Worm (Caenorhabditis elegans) whole organism, late embryonic: ENCODE results near the gene ZK1193.2.
A peak's percentile ranks its signal among the peaks of the same experiment; 100 is the strongest.
"Not testable (repeated sequence)": the region's sequence is repeated elsewhere in the genome, so short reads cannot be mapped to it uniquely, and the experiment has no call there.

Experiments used
- C08G9.2 ChIP-seq: sonication (generic microtip); optimal IDR thresholded peaks from 2 replicates; lab custom pipeline; 2016; ENCODE audit warnings: mild to moderate bottlenecking, missing genetic modification characterization, moderate library complexity, missing compliant biosample characterization
- C38D4.7 ChIP-seq: fragments of 200-800 bp; sonication (Bioruptor generic); optimal IDR thresholded peaks from 2 replicates; lab custom pipeline; 2018; ENCODE audit warnings: mild to moderate bottlenecking, missing genetic modification characterization, moderate library complexity, missing compliant biosample characterization
- F13H6.1 ChIP-seq: sonication (generic microtip); optimal IDR thresholded peaks from 2 replicates; lab custom pipeline; 2016; ENCODE audit warnings: missing genetic modification characterization, missing compliant biosample characterization
- K02D7.2 ChIP-seq: sonication (generic microtip); optimal IDR thresholded peaks from 2 replicates; lab custom pipeline; 2017; ENCODE audit warnings: mild to moderate bottlenecking, missing genetic modification characterization, missing compliant biosample characterization
- ama-1 ChIP-seq: fragments of 150-350 bp; optimal IDR thresholded peaks from 2 replicates; lab custom pipeline; 2014
- ceh-19 ChIP-seq: fragments of 200-800 bp; sonication (Bioruptor generic); optimal IDR thresholded peaks from 2 replicates; lab custom pipeline; 2018; ENCODE audit warnings: mild to moderate bottlenecking, missing genetic modification characterization, missing compliant biosample characterization
- ceh-31 ChIP-seq: sonication (generic microtip); optimal IDR thresholded peaks from 2 replicates; lab custom pipeline; 2016; ENCODE audit warnings: missing genetic modification characterization, missing compliant biosample characterization
- ceh-45 ChIP-seq: fragments of 200-800 bp; sonication (Bioruptor generic); IDR thresholded peaks from 2 replicates; pipeline ENCODE4 v1.3.6; 2022; ENCODE audit warnings: missing genetic modification reagents, missing genetic modification characterization, missing compliant biosample characterization
- ceh-6 ChIP-seq: fragments of 200-800 bp; sonication (Bioruptor generic); optimal IDR thresholded peaks from 2 replicates; lab custom pipeline; 2018; ENCODE audit warnings: mild to moderate bottlenecking, missing genetic modification characterization, missing compliant biosample characterization
- ceh-9 ChIP-seq: sonication (generic microtip); optimal IDR thresholded peaks from 2 replicates; lab custom pipeline; 2016; ENCODE audit warnings: mild to moderate bottlenecking, missing genetic modification characterization, inconsistent platforms, missing compliant biosample characterization
- elt-2 ChIP-seq: sonication (generic microtip); optimal IDR thresholded peaks from 2 replicates; lab custom pipeline; 2016; ENCODE audit warnings: missing genetic modification reagents, missing genetic modification characterization, missing compliant biosample characterization
- eyg-1 ChIP-seq: sonication (generic microtip); optimal IDR thresholded peaks from 2 replicates; lab custom pipeline; 2016; ENCODE audit warnings: missing genotype, missing genetic modification characterization, missing compliant biosample characterization
- fkh-10 ChIP-seq: fragments of 150-350 bp; optimal IDR thresholded peaks from 2 replicates; lab custom pipeline; 2014; ENCODE audit warnings: missing biosample characterization, missing genetic modification reagents, missing genetic modification characterization
- fkh-6 ChIP-seq: sonication (generic microtip); optimal IDR thresholded peaks from 2 replicates; lab custom pipeline; 2016; ENCODE audit warnings: missing genetic modification characterization, missing compliant biosample characterization
- hlh-15 ChIP-seq: sonication (generic microtip); optimal IDR thresholded peaks from 2 replicates; lab custom pipeline; 2016; ENCODE audit warnings: missing genetic modification characterization, missing compliant biosample characterization
- hlh-6 ChIP-seq: sonication (generic microtip); optimal IDR thresholded peaks from 2 replicates; lab custom pipeline; 2016; ENCODE audit warnings: missing genotype, missing genetic modification characterization, missing compliant biosample characterization
- hlh-8 ChIP-seq: sonication (generic microtip); optimal IDR thresholded peaks from 2 replicates; lab custom pipeline; 2016; ENCODE audit warnings: missing genotype, missing genetic modification characterization, missing compliant biosample characterization
- lim-6 ChIP-seq: sonication (generic microtip); optimal IDR thresholded peaks from 2 replicates; lab custom pipeline; 2016; ENCODE audit warnings: missing genetic modification characterization, missing compliant biosample characterization
- lin-11 ChIP-seq: fragments of 200-800 bp; sonication (Bioruptor generic); optimal IDR thresholded peaks from 2 replicates; lab custom pipeline; 2018; ENCODE audit warnings: mild to moderate bottlenecking, missing genetic modification characterization, missing compliant biosample characterization
- mec-3 ChIP-seq: sonication (generic microtip); optimal IDR thresholded peaks from 2 replicates; lab custom pipeline; 2016; ENCODE audit warnings: borderline replicate concordance, missing genetic modification characterization, missing compliant biosample characterization
- nhr-11 ChIP-seq: fragments of 150-350 bp; optimal IDR thresholded peaks from 2 replicates; lab custom pipeline; 2014; ENCODE audit warnings: missing biosample characterization, missing genetic modification characterization
- npax-4 ChIP-seq: sonication (generic microtip); optimal IDR thresholded peaks from 2 replicates; lab custom pipeline; 2016; ENCODE audit warnings: missing genetic modification characterization, missing compliant biosample characterization
- odd-2 ChIP-seq: sonication (generic microtip); optimal IDR thresholded peaks from 2 replicates; lab custom pipeline; 2017; ENCODE audit warnings: antibody characterized with exemption, mild to moderate bottlenecking, missing genetic modification characterization, missing compliant biosample characterization
- pha-2 ChIP-seq: sonication (generic microtip); optimal IDR thresholded peaks from 2 replicates; lab custom pipeline; 2017; ENCODE audit warnings: mild to moderate bottlenecking, missing genetic modification characterization, missing compliant biosample characterization
- pha-4 ChIP-seq: fragments of 150-350 bp; optimal IDR thresholded peaks from 2 replicates; lab custom pipeline; 2018; ENCODE audit warnings: missing biosample characterization, missing genetic modification reagents, missing genetic modification characterization
- ref-2 ChIP-seq: sonication (generic microtip); optimal IDR thresholded peaks from 2 replicates; lab custom pipeline; 2016; ENCODE audit warnings: missing genetic modification characterization, missing compliant biosample characterization
- rnt-1 ChIP-seq: sonication (generic microtip); optimal IDR thresholded peaks from 2 replicates; lab custom pipeline; 2016; ENCODE audit warnings: missing genetic modification characterization, missing compliant biosample characterization
- tbx-2 ChIP-seq: sonication (generic microtip); optimal IDR thresholded peaks from 2 replicates; lab custom pipeline; 2016; ENCODE audit warnings: missing genetic modification characterization, missing compliant biosample characterization
- ttx-3 ChIP-seq: sonication (generic microtip); optimal IDR thresholded peaks from 2 replicates; lab custom pipeline; 2016; ENCODE audit warnings: missing genetic modification reagents, missing genetic modification characterization, missing compliant biosample characterization
- unc-3 ChIP-seq, 2 experiments: fragments of 200-800 bp in 1 of 2; sonication (Bioruptor generic) in 1 of 2; sonication (generic microtip) in 1 of 2; conservative IDR thresholded peaks in 1 of 2; optimal IDR thresholded peaks in 1 of 2; 2 replicates each; pipeline versions ENCODE4 v1.3.6 to Lab custom; 2016 to 2022; ENCODE audit warnings: missing compliant biosample characterization in 2 of 2, missing genetic modification characterization in 2 of 2, missing genetic modification reagents in 1 of 2
- unc-42 ChIP-seq: sonication (generic microtip); optimal IDR thresholded peaks from 2 replicates; lab custom pipeline; 2016; ENCODE audit warnings: missing genotype, missing genetic modification characterization, missing compliant biosample characterization
- ztf-16 ChIP-seq: sonication (generic microtip); optimal IDR thresholded peaks from 2 replicates; lab custom pipeline; 2017; ENCODE audit warnings: missing genetic modification characterization, missing compliant biosample characterization

The ZK1193.2 gene

ce11 chrX:425535-425934 lies at the start of gene ZK1193.2:
Gene ZK1193.2, minus strand, starts transcription at chrX:425635.
- TF ChIP-seq fkh-6 (no peak), ceh-31 (no peak), K02D7.2 (tag; lab: Kevin White, UChicago) (no peak), elt-2 (tag; lab: Kevin White, UChicago) (no peak)

- TF ChIP-seq hlh-8 (tag; lab: Kevin White, UChicago): peak; percentile 2
- TF ChIP-seq npax-4: no peak
- TF ChIP-seq elt-2 (tag; lab: Kevin White, UChicago): peak; percentile 12
- TF ChIP-seq ztf-16: no peak
- no peak for TF ChIP-seq ama-1
- TF ChIP-seq tbx-2 (tag; lab: Kevin White, UChicago): no peak
- no peak for TF ChIP-seq pha-4 (tag; lab: Kevin White, UChicago)
- no peak for TF ChIP-seq pha-2 (tag; lab: Kevin White, UChicago)
These were observed 41.9 kb upstream of the ZK1193.2 start for ce11 chrX:467338-467823.

ce11 chrX:465931-466330 lies 40.5 kb upstream of the ZK1193.2 start:
- TF ChIP-seq unc-3 (GFP tag; conservative IDR thresholded peaks at IDR 0.05; lab: Robert Waterston, UW): 0 out of 2 replicates have a peak, but pooled peaks have one; percentile 33
- not testable (repeated sequence) for TF ChIP-seq unc-3 (tag; optimal IDR thresholded peaks at IDR 0.05; lab: Kevin White, UChicago)

ce11 chrX:461623-462022 lies 36.2 kb upstream of the ZK1193.2 start:
- TF ChIP-seq ztf-16: no peak
- no peak for TF ChIP-seq ceh-19 (GFP tag; lab: Kevin White, UChicago)
- TF ChIP-seq ref-2 (tag; lab: Kevin White, UChicago): peak; percentile 13

ce11 chrX:460351-460750 lies 34.9 kb upstream of the ZK1193.2 start, which contains the start of gene aagr-4:
Gene aagr-4, plus strand, starts transcription at chrX:460651.
- TF ChIP-seq ceh-45 (GFP tag; lab: Robert Waterston, UW): no peak

- no peak for TF ChIP-seq ceh-6 (GFP tag; lab: Kevin White, UChicago)
- no peak for TF ChIP-seq hlh-6 (tag; lab: Kevin White, UChicago)
- no peak for TF ChIP-seq lin-11 (tag; lab: Kevin White, UChicago)
- no peak for TF ChIP-seq fkh-10 (GFP tag; lab: Kevin White, UChicago)
- TF ChIP-seq ttx-3: no peak
- no peak for TF ChIP-seq eyg-1 (tag; lab: Kevin White, UChicago)
- no peak for TF ChIP-seq C08G9.2 (tag; lab: Kevin White, UChicago)
- no peak for TF ChIP-seq unc-42 (tag; lab: Kevin White, UChicago)
- no peak for TF ChIP-seq ztf-16
- no peak for TF ChIP-seq ama-1
- no peak for TF ChIP-seq lim-6
- no peak for TF ChIP-seq C38D4.7 (GFP tag; lab: Kevin White, UChicago)
- TF ChIP-seq rnt-1 (tag; lab: Kevin White, UChicago): no peak
- no peak for TF ChIP-seq odd-2 (tag; lab: Kevin White, UChicago)
These were observed 33.9 kb upstream of the ZK1193.2 start for ce11 chrX:459316-459715.

ce11 chrX:457139-457802 lies 31.8 kb upstream of the ZK1193.2 start, which contains the start of gene abu-12:
Gene abu-12, minus strand, starts transcription at chrX:457610.
- TF ChIP-seq tbx-2 (tag; lab: Kevin White, UChicago) (no peak), ceh-9 (no peak), nhr-11 (tag; lab: Kevin White, UChicago) (no peak), F13H6.1 (tag; lab: Kevin White, UChicago) (no peak), C08G9.2 (tag; lab: Kevin White, UChicago) (no peak), lim-6 (no peak), hlh-15 (no peak), hlh-6 (tag; lab: Kevin White, UChicago) (peak; percentile 46), mec-3 (no peak), ref-2 (tag; lab: Kevin White, UChicago) (peak; percentile 2)
